Worm (Caenorhabditis elegans) whole organism, L4/young adult: ENCODE measurements around the gene M01G5.1.

Experiments
- W03F9.2 ChIP-seq: fragments of 150-350 bp; optimal IDR thresholded peaks from 2 replicates; lab custom pipeline; 2014; ENCODE audit warnings: missing biosample characterization, missing genetic modification characterization
- dao-5 ChIP-seq: sonication (generic microtip); optimal IDR thresholded peaks from 2 replicates; lab custom pipeline; 2016; ENCODE audit warnings: missing genotype, missing genetic modification characterization, moderate library complexity, missing compliant biosample characterization
- him-1 ChIP-seq: sonication (generic microtip); optimal IDR thresholded peaks from 2 replicates; lab custom pipeline; 2016; ENCODE audit warnings: missing genotype, missing genetic modification reagents, missing genetic modification characterization, missing compliant biosample characterization

Gene M01G5.1

ce11 chrIII:1495863-1496445, at the start of gene M01G5.1, which contains the start of gene ave-1:
Gene M01G5.1, plus strand, starts transcription at chrIII:1496401.
Gene ave-1, minus strand, starts transcription at chrIII:1495975.
- TF ChIP-seq him-1 (tag; lab: Kevin White, UChicago) (no peak), W03F9.2 (tag; lab: Kevin White, UChicago) (peak; percentile 50)

- TF ChIP-seq dao-5 (tag; lab: Kevin White, UChicago) (no peak), W03F9.2 (tag; lab: Kevin White, UChicago) (no peak), him-1 (tag; lab: Kevin White, UChicago) (no peak)
Observed at ce11 chrIII:1446747-1447146, 49.5 kb upstream of the M01G5.1 start.

ce11 chrIII:1455674-1456073, 40.5 kb upstream of the M01G5.1 start, which contains the start of gene Y82E9BR.17:
Gene Y82E9BR.17, minus strand, starts transcription at chrIII:1455774.
- no peak for TF ChIP-seq W03F9.2 (tag; lab: Kevin White, UChicago)
- TF ChIP-seq dao-5 (tag; lab: Kevin White, UChicago) = no peak
- no peak for TF ChIP-seq him-1 (tag; lab: Kevin White, UChicago)

- TF ChIP-seq W03F9.2 (tag; lab: Kevin White, UChicago) (no peak), him-1 (tag; lab: Kevin White, UChicago) (no peak), dao-5 (tag; lab: Kevin White, UChicago) (no peak)
Observed at ce11 chrIII:1456859-1457258, 39.3 kb upstream of the M01G5.1 start.

- TF ChIP-seq W03F9.2 (tag; lab: Kevin White, UChicago) = no peak
- TF ChIP-seq dao-5 (tag; lab: Kevin White, UChicago) = no peak
- TF ChIP-seq him-1 (tag; lab: Kevin White, UChicago) = no peak
Observed at ce11 chrIII:1468358-1469305, 27.6 kb upstream of the M01G5.1 start.

ce11 chrIII:1483407-1483806, 12.8 kb upstream of the M01G5.1 start, which contains the start of gene Y82E9BR.18:
Gene Y82E9BR.18, minus strand, starts transcription at chrIII:1483507.
- TF ChIP-seq dao-5 (tag; lab: Kevin White, UChicago) (no peak), W03F9.2 (tag; lab: Kevin White, UChicago) (no peak), him-1 (tag; lab: Kevin White, UChicago) (no peak)

ce11 chrIII:1495230-1495629, 971 bp upstream of the M01G5.1 start, which contains the start of gene Y82E9BR.19:
Gene Y82E9BR.19, minus strand, starts transcription at chrIII:1495330.
- no peak for TF ChIP-seq him-1 (tag; lab: Kevin White, UChicago)
- no peak for TF ChIP-seq dao-5 (tag; lab: Kevin White, UChicago)
- no peak for TF ChIP-seq W03F9.2 (tag; lab: Kevin White, UChicago)

- no peak for TF ChIP-seq him-1 (tag; lab: Kevin White, UChicago)
Observed at ce11 chrIII:1508244-1508643, 12.0 kb downstream of the M01G5.1 start.

- TF ChIP-seq him-1 (tag; lab: Kevin White, UChicago) (no peak), dao-5 (tag; lab: Kevin White, UChicago) (no peak), W03F9.2 (tag; lab: Kevin White, UChicago) (no peak)
Observed at ce11 chrIII:1508764-1509281, 12.6 kb downstream of the M01G5.1 start.

- TF ChIP-seq him-1 (tag; lab: Kevin White, UChicago) = no peak
- no peak for TF ChIP-seq W03F9.2 (tag; lab: Kevin White, UChicago)
- no peak for TF ChIP-seq dao-5 (tag; lab: Kevin White, UChicago)
Observed at ce11 chrIII:1517893-1518292, 21.7 kb downstream of the M01G5.1 start, which contains the start of gene tmem-120. Gene tmem-120, minus strand, starts transcription at chrIII:1517993.

ce11 chrIII:1519906-1520305, 23.7 kb downstream of the M01G5.1 start:
- TF ChIP-seq W03F9.2 (tag; lab: Kevin White, UChicago) (no peak), dao-5 (tag; lab: Kevin White, UChicago) (no peak), him-1 (tag; lab: Kevin White, UChicago) (no peak)

- TF ChIP-seq W03F9.2 (tag; lab: Kevin White, UChicago) (no peak), dao-5 (tag; lab: Kevin White, UChicago) (no peak), him-1 (tag; lab: Kevin White, UChicago) (no peak)
Observed at ce11 chrIII:1528423-1528822, 32.2 kb downstream of the M01G5.1 start.
